Worm (Caenorhabditis elegans) whole organism, L3 larva: ENCODE data around the gene F57A10.2.

Experiments
- ZK546.5 ChIP-seq: sonication (generic microtip); optimal IDR thresholded peaks from 2 replicates; lab custom pipeline; 2017; ENCODE audit warnings: missing biosample characterization, missing genetic modification characterization
- aly-2 ChIP-seq: fragments of 150-350 bp; optimal IDR thresholded peaks from 2 replicates; lab custom pipeline; 2014; ENCODE audit warnings: missing biosample characterization, missing genetic modification characterization
- ama-1 ChIP-seq: fragments of 150-350 bp; optimal IDR thresholded peaks from 2 replicates; lab custom pipeline; 2018
- ceh-82 ChIP-seq: fragments of 150-350 bp; optimal IDR thresholded peaks from 2 replicates; lab custom pipeline; 2014; ENCODE audit warnings: missing biosample characterization, missing genetic modification characterization
- egl-27 ChIP-seq: sonication (generic microtip); optimal IDR thresholded peaks from 4 replicates; lab custom pipeline; 2017; ENCODE audit warnings: missing biosample characterization, missing genetic modification reagents, missing genetic modification characterization
- elt-1 ChIP-seq: fragments of 150-350 bp; optimal IDR thresholded peaks from 2 replicates; lab custom pipeline; 2014; ENCODE audit warnings: missing biosample characterization, missing genetic modification characterization
- elt-2 ChIP-seq: sonication (generic microtip); optimal IDR thresholded peaks from 2 replicates; lab custom pipeline; 2016; ENCODE audit warnings: missing genetic modification reagents, mild to moderate bottlenecking, missing genetic modification characterization, missing compliant biosample characterization
- nhr-28 ChIP-seq: fragments of 150-350 bp; optimal IDR thresholded peaks from 2 replicates; lab custom pipeline; 2014; ENCODE audit warnings: missing biosample characterization, missing genetic modification characterization
- sea-2 ChIP-seq: fragments of 150-350 bp; sonication (generic microtip); optimal IDR thresholded peaks from 4 replicates; lab custom pipeline; 2014; ENCODE audit warnings: missing biosample characterization, missing genetic modification reagents, missing genetic modification characterization
- zag-1 ChIP-seq: fragments of 150-350 bp; optimal IDR thresholded peaks from 2 replicates; lab custom pipeline; 2014; ENCODE audit warnings: missing biosample characterization, missing genetic modification characterization

ce11 chrV:15732209-15732608 lies 34.2 kb upstream of the F57A10.2 start, which contains the start of gene str-38:
- TF ChIP-seq zag-1 (tag; lab: Kevin White, UChicago) (no peak), ZK546.5 (tag; lab: Kevin White, UChicago) (no peak), elt-2 (tag; lab: Kevin White, UChicago) (no peak), elt-1 (no peak), sea-2 (no peak), nhr-28 (tag; lab: Kevin White, UChicago) (no peak), ama-1 (lab: Kevin White, UChicago) (no peak), egl-27 (no peak), ceh-82 (tag; lab: Kevin White, UChicago) (no peak), aly-2 (no peak)
